Worm (Caenorhabditis elegans) whole organism, late embryonic: ENCODE data around the gene W04H10.5.

Source experiments
- K02D7.2 ChIP-seq: sonication (generic microtip); optimal IDR thresholded peaks from 2 replicates; lab custom pipeline; 2017; ENCODE audit warnings: mild to moderate bottlenecking, missing genetic modification characterization, missing compliant biosample characterization
- ceh-2 ChIP-seq: sonication (generic microtip); optimal IDR thresholded peaks from 2 replicates; lab custom pipeline; 2016; ENCODE audit warnings: missing genotype, missing genetic modification characterization, missing compliant biosample characterization
- ceh-22 ChIP-seq: sonication (generic microtip); optimal IDR thresholded peaks from 2 replicates; lab custom pipeline; 2017; ENCODE audit warnings: missing biosample characterization, missing genetic modification characterization
- ets-4 ChIP-seq: sonication (generic microtip); optimal IDR thresholded peaks from 2 replicates; lab custom pipeline; 2016; ENCODE audit warnings: missing genetic modification characterization, missing compliant biosample characterization
- eyg-1 ChIP-seq: sonication (generic microtip); optimal IDR thresholded peaks from 2 replicates; lab custom pipeline; 2016; ENCODE audit warnings: missing genotype, missing genetic modification characterization, missing compliant biosample characterization
- fkh-10 ChIP-seq: fragments of 150-350 bp; optimal IDR thresholded peaks from 2 replicates; lab custom pipeline; 2014; ENCODE audit warnings: missing biosample characterization, missing genetic modification reagents, missing genetic modification characterization
- hlh-15 ChIP-seq: sonication (generic microtip); optimal IDR thresholded peaks from 2 replicates; lab custom pipeline; 2016; ENCODE audit warnings: missing genetic modification characterization, missing compliant biosample characterization
- hlh-30 ChIP-seq: sonication (generic microtip); optimal IDR thresholded peaks from 2 replicates; lab custom pipeline; 2017; ENCODE audit warnings: antibody characterized with exemption, missing genetic modification characterization, missing compliant biosample characterization; ENCODE audit not compliant: insufficient read depth
- lin-11 ChIP-seq: fragments of 200-800 bp; sonication (Bioruptor generic); optimal IDR thresholded peaks from 2 replicates; lab custom pipeline; 2018; ENCODE audit warnings: mild to moderate bottlenecking, missing genetic modification characterization, missing compliant biosample characterization
- nhr-11 ChIP-seq: fragments of 150-350 bp; optimal IDR thresholded peaks from 2 replicates; lab custom pipeline; 2014; ENCODE audit warnings: missing biosample characterization, missing genetic modification characterization
- pros-1 ChIP-seq: fragments of 150-350 bp; optimal IDR thresholded peaks from 2 replicates; lab custom pipeline; 2014; ENCODE audit warnings: missing biosample characterization, missing genetic modification reagents, missing genetic modification characterization
- rnt-1 ChIP-seq: sonication (generic microtip); optimal IDR thresholded peaks from 2 replicates; lab custom pipeline; 2016; ENCODE audit warnings: missing genetic modification characterization, missing compliant biosample characterization
- zip-5 ChIP-seq: sonication (generic microtip); optimal IDR thresholded peaks from 2 replicates; lab custom pipeline; 2016; ENCODE audit warnings: missing genetic modification characterization, missing compliant biosample characterization

DNA sequence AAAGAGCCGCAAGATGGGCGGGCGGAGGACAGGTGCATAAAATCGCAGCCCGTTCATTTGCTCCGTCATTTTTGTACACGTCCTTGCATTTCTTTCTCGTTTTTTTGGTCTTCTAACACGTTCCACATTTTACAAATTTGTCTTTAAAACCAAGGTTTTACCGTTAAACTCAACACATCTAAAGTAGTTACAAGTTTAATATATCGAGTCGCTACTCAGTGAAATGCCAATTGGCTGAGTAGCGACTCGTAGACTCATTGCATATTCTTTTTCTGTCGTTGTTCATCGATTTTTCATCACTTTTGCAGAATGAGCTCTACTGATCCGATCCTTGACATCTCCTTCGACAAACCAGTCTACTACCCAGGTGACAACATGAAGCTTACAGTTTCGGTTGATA lies 21.1 kb downstream of the W04H10.5 start, which contains the start of gene arrd-1:
- TF ChIP-seq rnt-1, result no peak
- no peak for TF ChIP-seq nhr-11
- no peak for TF ChIP-seq zip-5 (tag; lab: Kevin White, UChicago)
- TF ChIP-seq pros-1, result no peak
- TF ChIP-seq K02D7.2, result no peak
- TF ChIP-seq lin-11 (tag; lab: Kevin White, UChicago), result no peak
- TF ChIP-seq hlh-15 (tag; lab: Kevin White, UChicago), result no peak
- TF ChIP-seq fkh-10 (GFP tag; lab: Kevin White, UChicago), result no peak
- no peak for TF ChIP-seq hlh-30 (tag; lab: Kevin White, UChicago)
- TF ChIP-seq ceh-22, result no peak
- TF ChIP-seq ets-4 (tag; lab: Kevin White, UChicago), result no peak
- TF ChIP-seq ceh-2 (tag; lab: Kevin White, UChicago), result no peak
- TF ChIP-seq eyg-1, result no peak
